Worm (Caenorhabditis elegans): ENCODE data around the gene cebp-1.
"Not testable (repeated sequence)": the region's sequence is repeated elsewhere in the genome, so short reads cannot be mapped to it uniquely, and the experiment has no call there.

The cebp-1 gene

ce11 chrX:1430707-1431106 is 23.0 kb downstream of the cebp-1 start, which contains the start of gene F19G12.1:
TSS of gene F19G12.1 (plus strand) at chrX:1431007.
- not testable (repeated sequence) for TF ChIP-seq ztf-23 (GFP tag; IDR thresholded peaks at IDR 0.05); ref-1 (GFP tag; conservative IDR thresholded peaks at IDR 0.05); cog-1 (tag; optimal IDR thresholded peaks at IDR 0.05)

ce11 chrX:1426425-1426824 is 27.2 kb downstream of the cebp-1 start, which contains the start of gene F19G12.11:
TSS of gene F19G12.11 (minus strand) at chrX:1426525.
- TF ChIP-seq flt-1 (GFP tag; IDR thresholded peaks at IDR 0.05) (no peak), ztf-29 (GFP tag; IDR thresholded peaks at IDR 0.05) (no peak), ref-1 (GFP tag; conservative IDR thresholded peaks at IDR 0.05) (no peak), tab-1 (GFP tag; IDR thresholded peaks at IDR 0.05) (no peak), T22C8.4 (GFP tag; IDR thresholded peaks at IDR 0.05) (no peak), klf-2 (GFP tag; conservative IDR thresholded peaks at IDR 0.05) (no peak), ztf-23 (GFP tag; IDR thresholded peaks at IDR 0.05) (no peak)

- TF ChIP-seq tab-1 (GFP tag; IDR thresholded peaks at IDR 0.05) (no peak), med-1 (GFP tag; optimal IDR thresholded peaks at IDR 0.05; ENCODE audit: insufficient read depth) (no peak), ztf-29 (GFP tag; IDR thresholded peaks at IDR 0.05) (no peak), ztf-23 (GFP tag; IDR thresholded peaks at IDR 0.05) (no peak), flt-1 (GFP tag; IDR thresholded peaks at IDR 0.05) (no peak), ref-1 (GFP tag; conservative IDR thresholded peaks at IDR 0.05) (no peak), klf-2 (GFP tag; conservative IDR thresholded peaks at IDR 0.05) (no peak), T22C8.4 (GFP tag; IDR thresholded peaks at IDR 0.05) (no peak), cog-1 (tag; optimal IDR thresholded peaks at IDR 0.05) (no peak)
Measured at ce11 chrX:1424509-1424908, 29.2 kb downstream of the cebp-1 start, which contains the start of gene F19G12.3. TSS of gene F19G12.3 (plus strand) at chrX:1424809.

- TF ChIP-seq tab-1 (GFP tag; IDR thresholded peaks at IDR 0.05) (no peak), flt-1 (GFP tag; IDR thresholded peaks at IDR 0.05) (no peak), T22C8.4 (GFP tag; IDR thresholded peaks at IDR 0.05) (no peak), ztf-23 (GFP tag; IDR thresholded peaks at IDR 0.05) (no peak), klf-2 (GFP tag; conservative IDR thresholded peaks at IDR 0.05) (no peak), ref-1 (GFP tag; conservative IDR thresholded peaks at IDR 0.05) (no peak), ztf-29 (GFP tag; IDR thresholded peaks at IDR 0.05) (no peak), med-1 (GFP tag; optimal IDR thresholded peaks at IDR 0.05; ENCODE audit: insufficient read depth) (no peak), cog-1 (tag; optimal IDR thresholded peaks at IDR 0.05) (no peak)
Measured at ce11 chrX:1420524-1420923, 33.1 kb downstream of the cebp-1 start.

ce11 chrX:1419163-1419696 is 34.4 kb downstream of the cebp-1 start, which contains the start of gene F19G12.9:
TSS of gene F19G12.9 (plus strand) at chrX:1419213.
- TF ChIP-seq flt-1 (GFP tag; IDR thresholded peaks at IDR 0.05) (no peak), ztf-29 (GFP tag; IDR thresholded peaks at IDR 0.05) (no peak), T22C8.4 (GFP tag; IDR thresholded peaks at IDR 0.05) (no peak), tab-1 (GFP tag; IDR thresholded peaks at IDR 0.05) (no peak), klf-2 (GFP tag; conservative IDR thresholded peaks at IDR 0.05) (no peak), med-1 (GFP tag; optimal IDR thresholded peaks at IDR 0.05; ENCODE audit: insufficient read depth) (no peak), ztf-23 (GFP tag; IDR thresholded peaks at IDR 0.05) (no peak), ref-1 (GFP tag; conservative IDR thresholded peaks at IDR 0.05) (no peak), cog-1 (tag; optimal IDR thresholded peaks at IDR 0.05) (no peak)

ce11 chrX:1416776-1417354 is 36.8 kb downstream of the cebp-1 start, which contains the start of the genes F19G12.4 and F19G12.8:
TSS of gene F19G12.4 (plus strand) at chrX:1417304.
TSS of gene F19G12.8 (plus strand) at chrX:1417320.
- TF ChIP-seq flt-1 (GFP tag; IDR thresholded peaks at IDR 0.05) (no peak), med-1 (GFP tag; optimal IDR thresholded peaks at IDR 0.05; ENCODE audit: insufficient read depth) (no peak), ztf-23 (GFP tag; IDR thresholded peaks at IDR 0.05) (no peak), cog-1 (tag; optimal IDR thresholded peaks at IDR 0.05) (no peak), klf-2 (GFP tag; conservative IDR thresholded peaks at IDR 0.05) (no peak), ref-1 (GFP tag; conservative IDR thresholded peaks at IDR 0.05) (no peak), ztf-29 (GFP tag; IDR thresholded peaks at IDR 0.05) (no peak), tab-1 (GFP tag; IDR thresholded peaks at IDR 0.05) (no peak), T22C8.4 (GFP tag; IDR thresholded peaks at IDR 0.05) (no peak)

ce11 chrX:1412844-1413243 is 40.8 kb downstream of the cebp-1 start, which contains the start of gene srh-19:
TSS of gene srh-19 (plus strand) at chrX:1413144.
- no peak for TF ChIP-seq klf-2 (GFP tag; conservative IDR thresholded peaks at IDR 0.05)
- TF ChIP-seq ztf-29 (GFP tag; IDR thresholded peaks at IDR 0.05) = no peak
- no peak for TF ChIP-seq T22C8.4 (GFP tag; IDR thresholded peaks at IDR 0.05)

- no peak for TF ChIP-seq ztf-29 (GFP tag; IDR thresholded peaks at IDR 0.05)
- TF ChIP-seq klf-2 (GFP tag; conservative IDR thresholded peaks at IDR 0.05) = no peak
- no peak for TF ChIP-seq ref-1 (GFP tag; conservative IDR thresholded peaks at IDR 0.05)
Measured at ce11 chrX:1410552-1410951, 43.1 kb downstream of the cebp-1 start, which contains the start of gene abu-2. TSS of gene abu-2 (minus strand) at chrX:1410652.

- TF ChIP-seq flt-1 (GFP tag; IDR thresholded peaks at IDR 0.05) = no peak
- TF ChIP-seq ref-1 (GFP tag; conservative IDR thresholded peaks at IDR 0.05) = no peak
- no peak for TF ChIP-seq T22C8.4 (GFP tag; IDR thresholded peaks at IDR 0.05)
- no peak for TF ChIP-seq tab-1 (GFP tag; IDR thresholded peaks at IDR 0.05)
- no peak for TF ChIP-seq med-1 (GFP tag; optimal IDR thresholded peaks at IDR 0.05; ENCODE audit: insufficient read depth)
- no peak for TF ChIP-seq cog-1 (tag; optimal IDR thresholded peaks at IDR 0.05)
- no peak for TF ChIP-seq ztf-23 (GFP tag; IDR thresholded peaks at IDR 0.05)
- TF ChIP-seq ztf-29 (GFP tag; IDR thresholded peaks at IDR 0.05) = no peak
- no peak for TF ChIP-seq klf-2 (GFP tag; conservative IDR thresholded peaks at IDR 0.05)
Measured at ce11 chrX:1409224-1409623, 44.4 kb downstream of the cebp-1 start.

- TF ChIP-seq cog-1 (tag; optimal IDR thresholded peaks at IDR 0.05); flt-1 (GFP tag; IDR thresholded peaks at IDR 0.05); klf-2 (GFP tag; conservative IDR thresholded peaks at IDR 0.05): not testable (repeated sequence)
Measured at ce11 chrX:1403971-1404370, 49.7 kb downstream of the cebp-1 start, which contains the start of gene ZK402.1. TSS of gene ZK402.1 (plus strand) at chrX:1404271.

All from whole organism, midembryonic.